Worm (Caenorhabditis elegans): ENCODE data around the gene ges-1.
A peak's percentile ranks its signal among the peaks of the same experiment; 100 is the strongest.

Gene ges-1

DNA sequence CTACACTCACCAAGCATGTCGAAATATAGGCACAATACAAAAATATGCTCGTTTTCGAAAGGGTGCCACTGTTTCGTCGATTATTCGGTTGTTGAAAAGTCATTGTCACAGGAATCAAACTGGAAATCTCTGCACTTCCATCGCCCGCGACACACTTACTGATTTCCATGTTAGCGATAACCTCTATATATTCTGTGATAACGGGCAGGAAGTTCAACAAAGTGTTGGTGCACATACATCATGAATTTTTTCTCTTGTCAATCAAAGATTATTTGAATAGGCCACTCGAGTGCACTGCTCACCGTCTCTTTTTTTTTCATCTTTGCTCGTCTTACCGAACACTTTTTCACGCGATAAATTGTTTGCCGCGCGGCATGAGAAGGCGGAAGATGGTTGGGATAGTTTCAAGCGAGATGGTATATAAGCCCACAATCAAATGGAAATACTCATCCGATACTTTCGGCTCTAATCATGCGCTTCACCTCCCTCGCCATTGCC lies 32.7 kb upstream of the ges-1 start, which contains the start of the genes fpn-1.2 and pqn-54:
Gene fpn-1.2 (minus strand): TSS at position 157 of the 498 bp plus-strand sequence.
Gene pqn-54 (plus strand): TSS at position 448 of the 498 bp plus-strand sequence.
- TF ChIP-seq tbx-2 (tag; optimal IDR thresholded peaks at IDR 0.05) (no peak), elt-2 (tag; optimal IDR thresholded peaks at IDR 0.05) (peak; percentile 53), pqm-1 (tag; optimal IDR thresholded peaks at IDR 0.05) (peak; percentile 20)

- TF ChIP-seq pqm-1 (tag; optimal IDR thresholded peaks at IDR 0.05) = no peak
- TF ChIP-seq ceh-16 (tag; optimal IDR thresholded peaks at IDR 0.05) = no peak
- no peak for TF ChIP-seq ama-1 (optimal IDR thresholded peaks at IDR 0.05)
- TF ChIP-seq sea-2 (GFP tag; optimal IDR thresholded peaks at IDR 0.05) = no peak
These were observed 28.1 kb upstream of the ges-1 start, which contains the start of gene hacd-1 for ce11 chrV:1460069-1460468. Gene hacd-1 (plus strand): TSS chrV:1460369.

ce11 chrV:1459374-1459926 lies 27.5 kb upstream of the ges-1 start:
- TF ChIP-seq elt-2 (tag; optimal IDR thresholded peaks at IDR 0.05) (peak; percentile 85), pqm-1 (tag; optimal IDR thresholded peaks at IDR 0.05) (peak; percentile 96), elt-3 (tag; optimal IDR thresholded peaks at IDR 0.05) (no peak), jun-1 (tag; optimal IDR thresholded peaks at IDR 0.05) (peak; percentile 64), pha-4 (tag; optimal IDR thresholded peaks at IDR 0.05) (peak; percentile 67), nhr-67 (tag; optimal IDR thresholded peaks at IDR 0.05) (no peak)

DNA sequence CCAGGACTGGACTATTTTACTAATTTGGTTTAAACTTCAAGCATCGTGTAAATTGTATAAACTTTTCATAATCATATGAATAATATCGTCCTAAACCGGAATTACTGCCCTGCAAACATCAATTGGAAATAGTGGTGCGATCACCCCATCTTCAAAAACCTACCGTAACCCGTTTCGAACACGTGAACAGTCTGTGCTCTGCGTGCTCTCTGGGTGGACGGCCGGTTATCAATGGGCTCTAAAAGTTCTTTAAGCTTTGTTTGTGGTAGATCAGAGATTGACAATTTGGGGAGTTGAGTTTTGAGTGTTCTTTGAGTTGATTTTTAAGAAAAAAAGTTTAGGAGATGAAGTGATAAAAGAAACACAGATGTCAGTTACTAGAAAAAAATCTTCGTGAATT lies 24.7 kb upstream of the ges-1 start:
- TF ChIP-seq pha-4 (tag; optimal IDR thresholded peaks at IDR 0.05) = peak; percentile 64
- peak; percentile 98 for TF ChIP-seq pqm-1 (tag; optimal IDR thresholded peaks at IDR 0.05)
- peak; percentile 82 for TF ChIP-seq elt-2 (tag; optimal IDR thresholded peaks at IDR 0.05)
- no peak for TF ChIP-seq ama-1 (optimal IDR thresholded peaks at IDR 0.05)
- peak; percentile 20 for TF ChIP-seq ceh-28 (tag; optimal IDR thresholded peaks at IDR 0.05)
- TF ChIP-seq jun-1 (tag; optimal IDR thresholded peaks at IDR 0.05) = peak; percentile 72

- TF ChIP-seq elt-3 (tag; optimal IDR thresholded peaks at IDR 0.05) = no peak
- no peak for TF ChIP-seq nhr-28 (tag; optimal IDR thresholded peaks at IDR 0.05)
- no peak for TF ChIP-seq nfya-1 (tag; optimal IDR thresholded peaks at IDR 0.05; ENCODE audit: insufficient read depth)
- no peak for TF ChIP-seq nhr-77 (tag; optimal IDR thresholded peaks at IDR 0.05)
- no peak for TF ChIP-seq pqm-1 (tag; optimal IDR thresholded peaks at IDR 0.05)
- no peak for TF ChIP-seq lin-39 (tag; optimal IDR thresholded peaks at IDR 0.05)
- no peak for TF ChIP-seq snpc-4 (tag; optimal IDR thresholded peaks at IDR 0.05)
- no peak for TF ChIP-seq ztf-11 (tag; optimal IDR thresholded peaks at IDR 0.05)
- TF ChIP-seq egl-5 (tag; optimal IDR thresholded peaks at IDR 0.05) = no peak
- TF ChIP-seq R02D3.7 (tag; optimal IDR thresholded peaks at IDR 0.05) = no peak
- no peak for TF ChIP-seq lin-15B (tag; optimal IDR thresholded peaks at IDR 0.05)
- no peak for TF ChIP-seq unc-39 (tag; optimal IDR thresholded peaks at IDR 0.05)
- TF ChIP-seq nhr-11 (tag; optimal IDR thresholded peaks at IDR 0.05) = no peak
- TF ChIP-seq mml-1 (tag; optimal IDR thresholded peaks at IDR 0.05) = no peak
- TF ChIP-seq ama-1 (optimal IDR thresholded peaks at IDR 0.05) = no peak
- TF ChIP-seq aly-2 (tag; optimal IDR thresholded peaks at IDR 0.05) = no peak
These were observed 23.3 kb upstream of the ges-1 start for ce11 chrV:1455280-1455679.

- no peak for TF ChIP-seq R02D3.7 (tag; optimal IDR thresholded peaks at IDR 0.05)
- no peak for TF ChIP-seq nhr-77 (tag; optimal IDR thresholded peaks at IDR 0.05)
- TF ChIP-seq zag-1 (tag; optimal IDR thresholded peaks at IDR 0.05) = no peak
These were observed 22.8 kb upstream of the ges-1 start, which contains the start of gene chil-14 for ce11 chrV:1454762-1455161. Gene chil-14 (plus strand): TSS chrV:1455062.

DNA sequence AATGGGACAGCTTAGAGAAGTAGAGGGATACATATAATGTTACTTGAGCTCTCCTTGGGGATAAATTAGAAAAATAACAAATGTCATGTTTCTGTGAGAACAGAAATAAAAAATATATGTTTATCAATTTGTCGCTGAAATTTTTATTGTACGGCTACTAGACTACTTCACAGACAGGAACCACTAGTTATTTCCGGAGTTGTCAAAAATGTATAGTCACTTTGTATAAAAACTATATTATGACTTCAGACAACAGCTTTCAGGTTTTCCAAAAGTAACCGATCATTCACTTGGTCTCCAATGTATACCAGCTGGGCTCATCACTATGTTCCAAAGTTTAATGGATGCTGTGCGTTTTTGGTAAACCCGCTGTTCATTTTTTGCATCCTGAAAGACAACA lies 19.4 kb upstream of the ges-1 start, which contains the start of gene srj-23:
Gene srj-23 (plus strand): TSS at position 301 of the 400 bp plus-strand sequence.
- no peak for TF ChIP-seq R02D3.7 (tag; optimal IDR thresholded peaks at IDR 0.05)
- TF ChIP-seq sea-2 (GFP tag; optimal IDR thresholded peaks at IDR 0.05) = no peak
- no peak for TF ChIP-seq fkh-2 (tag; optimal IDR thresholded peaks at IDR 0.05)
- no peak for TF ChIP-seq ceh-28 (tag; optimal IDR thresholded peaks at IDR 0.05)
- TF ChIP-seq pqm-1 (tag; optimal IDR thresholded peaks at IDR 0.05) = no peak
- TF ChIP-seq nhr-76 (tag; optimal IDR thresholded peaks at IDR 0.05) = no peak
- TF ChIP-seq aly-2 (tag; optimal IDR thresholded peaks at IDR 0.05) = no peak
- TF ChIP-seq egl-27 (tag; optimal IDR thresholded peaks at IDR 0.05) = no peak
- no peak for TF ChIP-seq mml-1 (tag; optimal IDR thresholded peaks at IDR 0.05)
- no peak for TF ChIP-seq nhr-12 (tag; optimal IDR thresholded peaks at IDR 0.05)
- TF ChIP-seq nfya-1 (tag; optimal IDR thresholded peaks at IDR 0.05; ENCODE audit: insufficient read depth) = no peak
- TF ChIP-seq lsy-12 (tag; optimal IDR thresholded peaks at IDR 0.05) = no peak
- no peak for TF ChIP-seq nhr-25 (tag; optimal IDR thresholded peaks at IDR 0.05)
- TF ChIP-seq ztf-4 (tag; optimal IDR thresholded peaks at IDR 0.05) = no peak
- TF ChIP-seq eor-1 (tag; optimal IDR thresholded peaks at IDR 0.05) = no peak
- TF ChIP-seq nhr-28 (tag; optimal IDR thresholded peaks at IDR 0.05) = no peak
- no peak for TF ChIP-seq unc-39 (tag; optimal IDR thresholded peaks at IDR 0.05)
- no peak for TF ChIP-seq daf-12 (tag; optimal IDR thresholded peaks at IDR 0.05)
- TF ChIP-seq lin-39 (tag; optimal IDR thresholded peaks at IDR 0.05) = no peak
- TF ChIP-seq nhr-77 (tag; optimal IDR thresholded peaks at IDR 0.05) = no peak
